Fruit fly (Drosophila melanogaster) whole organism, prepupa: ENCODE results near the gene Mrp4.

ENCODE experiments used
- Blimp-1 ChIP-seq: fragments of 200-800 bp; sonication (Bioruptor generic); optimal IDR thresholded peaks from 3 replicates; lab custom pipeline; 2017; ENCODE audit warnings: missing biosample characterization, missing genetic modification characterization, mild to moderate bottlenecking, moderate library complexity, missing genetic modification reagents
- CG16779 ChIP-seq: fragments of 200-800 bp; sonication (Bioruptor generic); optimal IDR thresholded peaks from 3 replicates; lab custom pipeline; 2017; ENCODE audit warnings: missing biosample characterization, mild to moderate bottlenecking, missing genetic modification characterization
- Hr39 ChIP-seq: fragments of 200-800 bp; sonication (Bioruptor generic); optimal IDR thresholded peaks from 2 replicates; lab custom pipeline; 2016; ENCODE audit warnings: missing biosample characterization, missing genetic modification characterization
- Sox102F ChIP-seq: fragments of 200-800 bp; sonication (Bioruptor generic); optimal IDR thresholded peaks from 2 replicates; lab custom pipeline; 2016; ENCODE audit warnings: missing biosample characterization, mild to moderate bottlenecking, missing genetic modification characterization
- eg ChIP-seq: fragments of 200-800 bp; sonication (Bioruptor generic); IDR thresholded peaks from 3 replicates; pipeline ENCODE4 v1.3.6; 2022; ENCODE audit warnings: missing biosample characterization, missing genetic modification characterization
- pdm3 ChIP-seq: fragments of 200-800 bp; sonication (Bioruptor generic); optimal IDR thresholded peaks from 3 replicates; lab custom pipeline; 2016; ENCODE audit warnings: missing biosample characterization, missing genetic modification characterization

- TF ChIP-seq eg (GFP tag; lab: Robert Waterston, UW) (no peak), Hr39 (GFP tag; lab: Kevin White, UChicago) (no peak), Blimp-1 (GFP tag; lab: Kevin White, UChicago) (no peak), CG16779 (no peak), Sox102F (no peak), pdm3 (no peak)
These were observed 12.5 kb downstream of the Mrp4 start, which contains the start of gene wkd for dm6 chr3R:11581340-11582252.
